Worm (Caenorhabditis elegans): ENCODE data around the gene F41H10.1.

F41H10.1 gene

ce11 chrIV:5334518-5334917 lies 48.2 kb upstream of the F41H10.1 start (continued):
- TF ChIP-seq sup-37 (GFP tag; optimal IDR thresholded peaks at IDR 0.05) (no peak), lsy-2 (tag; optimal IDR thresholded peaks at IDR 0.05) (peak; percentile 26 to 74), efl-1 (optimal IDR thresholded peaks at IDR 0.05) (peak; percentile 43 to 63), efl-1 (GFP tag; optimal IDR thresholded peaks at IDR 0.05 in 1 of 2) (peak; percentile 49 to 95), nhr-20 (tag; optimal IDR thresholded peaks at IDR 0.05) (peak; percentile 60), C04F5.9 (tag; optimal IDR thresholded peaks at IDR 0.05) (no peak), blmp-1 (tag; optimal IDR thresholded peaks at IDR 0.05) (peak; percentile 23), nhr-71 (tag; optimal IDR thresholded peaks at IDR 0.05) (peak; percentile 69), tbx-2 (tag; optimal IDR thresholded peaks at IDR 0.05) (peak; percentile 50), isw-1 (GFP tag; IDR thresholded peaks at IDR 0.05) (peak; percentile 36), nhr-90 (tag; optimal IDR thresholded peaks at IDR 0.05; ENCODE audit: poor library complexity) (peak; percentile 70), swsn-7 (tag; optimal IDR thresholded peaks at IDR 0.05) (peak; percentile 59), fos-1 (tag; optimal IDR thresholded peaks at IDR 0.05) (peak; percentile 80), lin-13 (GFP tag; optimal IDR thresholded peaks at IDR 0.05) (peak; percentile 32), snu-23 (GFP tag; optimal IDR thresholded peaks at IDR 0.05) (peak; percentile 82), sox-4 (tag; optimal IDR thresholded peaks at IDR 0.05) (no peak), irx-1 (tag; optimal IDR thresholded peaks at IDR 0.05) (peak; percentile 50), lin-35 (GFP tag; optimal IDR thresholded peaks at IDR 0.05) (peak; percentile 55 to 74), elt-3 (tag; optimal IDR thresholded peaks at IDR 0.05) (peak in 1 of 6 experiments; percentile 49)

ce11 chrIV:5337649-5338048 lies 45.1 kb upstream of the F41H10.1 start:
- TF ChIP-seq pax-3 (tag; optimal IDR thresholded peaks at IDR 0.05), result no peak
- peak in 1 of 6 experiments; percentile 47 for TF ChIP-seq elt-3 (tag; optimal IDR thresholded peaks at IDR 0.05)
- TF ChIP-seq unc-86 (tag; optimal IDR thresholded peaks at IDR 0.05), result peak; percentile 61
- TF ChIP-seq lsy-2 (tag; optimal IDR thresholded peaks at IDR 0.05), result peak in 1 of 2 experiments; percentile 17
- TF ChIP-seq nhr-20 (tag; optimal IDR thresholded peaks at IDR 0.05), result peak; percentile 22
- TF ChIP-seq blmp-1 (tag; optimal IDR thresholded peaks at IDR 0.05), result peak; percentile 67
- peak; percentile 5 for TF ChIP-seq mep-1 (tag; optimal IDR thresholded peaks at IDR 0.05)
- no peak for TF ChIP-seq efl-1 (optimal IDR thresholded peaks at IDR 0.05)
- TF ChIP-seq efl-1 (GFP tag; optimal IDR thresholded peaks at IDR 0.05 in 1 of 2), result peak in 1 of 2 experiments; percentile 59
- peak; percentile 81 for TF ChIP-seq nhr-85 (tag)
- peak; percentile 10 for TF ChIP-seq snu-23 (GFP tag; optimal IDR thresholded peaks at IDR 0.05)
- TF ChIP-seq nhr-11 (tag; optimal IDR thresholded peaks at IDR 0.05), result no peak
- no peak for TF ChIP-seq hpl-2 (GFP tag; optimal IDR thresholded peaks at IDR 0.05)
- peak; percentile 69 for TF ChIP-seq lin-14 (GFP tag; optimal IDR thresholded peaks at IDR 0.05)
- peak; percentile 49 for TF ChIP-seq nhr-71 (tag; optimal IDR thresholded peaks at IDR 0.05)
- peak in 1 of 2 experiments; percentile 25 for TF ChIP-seq lin-35 (GFP tag; optimal IDR thresholded peaks at IDR 0.05)

- no peak for TF ChIP-seq lir-3 (tag; optimal IDR thresholded peaks at IDR 0.05; ENCODE audit: poor library complexity)
- TF ChIP-seq C34B4.2 (tag; optimal IDR thresholded peaks at IDR 0.05), result no peak
- TF ChIP-seq pax-3 (tag; optimal IDR thresholded peaks at IDR 0.05), result no peak
- no peak for TF ChIP-seq mab-9 (GFP tag; IDR thresholded peaks at IDR 0.05)
- TF ChIP-seq skn-1 (tag; optimal IDR thresholded peaks at IDR 0.05), result no peak
- no peak for TF ChIP-seq C04F5.9 (tag; optimal IDR thresholded peaks at IDR 0.05)
- no peak for TF ChIP-seq egl-27 (tag; optimal IDR thresholded peaks at IDR 0.05)
- TF ChIP-seq lin-14 (GFP tag; optimal IDR thresholded peaks at IDR 0.05), result peak; percentile 15
- TF ChIP-seq blmp-1 (tag; optimal IDR thresholded peaks at IDR 0.05), result peak; percentile 65
- peak in 5 of 6 experiments; percentile 8 to 83 (median 11) for TF ChIP-seq elt-3 (tag; optimal IDR thresholded peaks at IDR 0.05)
- TF ChIP-seq nhr-11 (tag; optimal IDR thresholded peaks at IDR 0.05), result no peak
- TF ChIP-seq lin-15B (tag; optimal IDR thresholded peaks at IDR 0.05), result no peak
- TF ChIP-seq lsy-2 (tag; optimal IDR thresholded peaks at IDR 0.05), result peak in 1 of 2 experiments; percentile 21
- TF ChIP-seq nhr-85 (tag), result peak; percentile 76
Measured at ce11 chrIV:5339255-5339654, 43.5 kb upstream of the F41H10.1 start, which contains the start of gene Y4C6B.2. Gene Y4C6B.2, plus strand, starts transcription at chrIV:5339574.

DNA sequence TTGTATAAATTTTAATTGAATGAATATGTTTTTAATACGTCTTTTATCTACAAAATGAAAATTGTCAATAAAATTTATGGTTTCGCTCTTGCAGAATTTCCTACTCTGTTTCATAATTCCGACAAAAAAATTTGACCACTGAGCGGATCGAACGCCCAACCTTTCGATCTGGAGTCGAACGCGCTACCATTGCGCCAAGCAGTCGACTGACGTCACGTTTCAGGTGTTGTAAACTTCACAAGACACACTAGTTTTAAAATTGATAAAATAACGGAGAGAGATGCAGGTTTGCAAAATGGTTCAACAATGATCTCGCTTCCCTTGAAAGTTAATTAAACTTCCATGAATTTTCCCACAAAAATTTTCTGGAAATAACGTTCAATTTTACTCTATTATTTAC lies 38.5 kb upstream of the F41H10.1 start:
- TF ChIP-seq snu-23 (GFP tag; optimal IDR thresholded peaks at IDR 0.05) (peak; percentile 21), efl-1 (optimal IDR thresholded peaks at IDR 0.05) (no peak), efl-1 (GFP tag; optimal IDR thresholded peaks at IDR 0.05 in 1 of 2) (peak in 1 of 2 experiments; percentile 34), lsy-2 (tag; optimal IDR thresholded peaks at IDR 0.05) (peak in 1 of 2 experiments; percentile 10), xbp-1 (tag; optimal IDR thresholded peaks at IDR 0.05) (peak; percentile 10), nhr-237 (tag; optimal IDR thresholded peaks at IDR 0.05) (no peak), nhr-71 (tag; optimal IDR thresholded peaks at IDR 0.05) (peak; percentile 18), lin-35 (GFP tag; optimal IDR thresholded peaks at IDR 0.05) (peak in 1 of 2 experiments; percentile 65), nhr-85 (tag) (peak; percentile 55), vab-15 (tag; optimal IDR thresholded peaks at IDR 0.05) (no peak), nhr-90 (tag; optimal IDR thresholded peaks at IDR 0.05; ENCODE audit: poor library complexity) (peak; percentile 52)
